Fruit fly (Drosophila melanogaster): ENCODE data around the gene CtsL4.

Gene CtsL4

DNA sequence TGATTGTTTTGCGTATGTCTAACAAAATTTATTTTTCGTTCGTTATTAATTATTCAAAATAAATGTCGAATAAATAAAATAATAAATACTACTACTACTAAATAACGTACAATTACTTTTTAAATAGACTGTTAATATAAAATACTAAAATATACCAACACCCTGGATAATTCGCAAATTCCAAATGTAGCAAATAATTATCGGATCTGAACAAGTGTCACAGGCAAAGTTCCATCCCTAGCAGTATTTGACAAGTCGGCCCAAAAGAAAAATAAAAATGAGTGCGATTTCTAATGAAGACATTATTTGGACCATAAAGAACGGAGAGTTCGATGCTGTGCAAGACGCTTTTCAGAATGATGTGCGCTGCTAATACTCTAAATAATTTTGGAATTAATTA, 15.0 kb downstream of the CtsL4 start, which contains the start of gene CG31715 (continued):
- TF ChIP-seq salr (GFP tag; optimal IDR thresholded peaks at IDR 0.05) = no peak
- TF ChIP-seq CG3919 (GFP tag; optimal IDR thresholded peaks at IDR 0.05) = no peak
- TF ChIP-seq pdm3 (GFP tag; optimal IDR thresholded peaks at IDR 0.05) = peak; percentile 23
- no peak for TF ChIP-seq CG8319 (GFP tag; optimal IDR thresholded peaks at IDR 0.05)
- no peak for TF ChIP-seq CG9139 (GFP tag; optimal IDR thresholded peaks at IDR 0.05)
- no peak for TF ChIP-seq fd59A (GFP tag; optimal IDR thresholded peaks at IDR 0.05)
- TF ChIP-seq CG11762 (GFP tag; optimal IDR thresholded peaks at IDR 0.05; ENCODE audit: insufficient read depth) = no peak
- no peak for TF ChIP-seq CG32006 (GFP tag; optimal IDR thresholded peaks at IDR 0.05)
- TF ChIP-seq CG11902 (GFP tag; optimal IDR thresholded peaks at IDR 0.05) = no peak
- no peak for TF ChIP-seq Gug (GFP tag; IDR thresholded peaks at IDR 0.05)
- no peak for TF ChIP-seq fd85E (GFP tag; optimal IDR thresholded peaks at IDR 0.05)
- TF ChIP-seq eg (GFP tag; IDR thresholded peaks at IDR 0.05) = no peak
- TF ChIP-seq CG3032 (tag; optimal IDR thresholded peaks at IDR 0.05) = no peak
- TF ChIP-seq Hr39 (GFP tag; optimal IDR thresholded peaks at IDR 0.05) = no peak
- TF ChIP-seq Lpt (GFP tag; optimal IDR thresholded peaks at IDR 0.05) = no peak
- TF ChIP-seq acj6 (GFP tag; optimal IDR thresholded peaks at IDR 0.05) = peak; percentile 3
- no peak for TF ChIP-seq CG8119 (GFP tag; IDR thresholded peaks at IDR 0.05)
- no peak for TF ChIP-seq lz (GFP tag; optimal IDR thresholded peaks at IDR 0.05)
- no peak for TF ChIP-seq OdsH (GFP tag; optimal IDR thresholded peaks at IDR 0.05)
- TF ChIP-seq Ets96B (tag; optimal IDR thresholded peaks at IDR 0.05) = peak; percentile 26
- TF ChIP-seq fkh (GFP tag; optimal IDR thresholded peaks at IDR 0.05) = no peak
- TF ChIP-seq Eip93F (GFP tag; optimal IDR thresholded peaks at IDR 0.05) = peak; percentile 17
- TF ChIP-seq topi (GFP tag; optimal IDR thresholded peaks at IDR 0.05) = no peak
- TF ChIP-seq esn (GFP tag; optimal IDR thresholded peaks at IDR 0.05) = peak; percentile 29
- TF ChIP-seq Met (GFP tag; optimal IDR thresholded peaks at IDR 0.05) = peak; percentile 13
- peak; percentile 50 for TF ChIP-seq Sox102F (GFP tag; optimal IDR thresholded peaks at IDR 0.05)
- peak; percentile 16 for TF ChIP-seq Hr4 (GFP tag; optimal IDR thresholded peaks at IDR 0.05)
- peak; percentile 95 for TF ChIP-seq achi (GFP tag; optimal IDR thresholded peaks at IDR 0.05)
- no peak for TF ChIP-seq CG6854 (GFP tag; optimal IDR thresholded peaks at IDR 0.05)
- no peak for TF ChIP-seq CG7368 (GFP tag; optimal IDR thresholded peaks at IDR 0.05)
- TF ChIP-seq CG10669 (GFP tag; optimal IDR thresholded peaks at IDR 0.05) = no peak
- TF ChIP-seq spab (GFP tag; optimal IDR thresholded peaks at IDR 0.05) = no peak

DNA sequence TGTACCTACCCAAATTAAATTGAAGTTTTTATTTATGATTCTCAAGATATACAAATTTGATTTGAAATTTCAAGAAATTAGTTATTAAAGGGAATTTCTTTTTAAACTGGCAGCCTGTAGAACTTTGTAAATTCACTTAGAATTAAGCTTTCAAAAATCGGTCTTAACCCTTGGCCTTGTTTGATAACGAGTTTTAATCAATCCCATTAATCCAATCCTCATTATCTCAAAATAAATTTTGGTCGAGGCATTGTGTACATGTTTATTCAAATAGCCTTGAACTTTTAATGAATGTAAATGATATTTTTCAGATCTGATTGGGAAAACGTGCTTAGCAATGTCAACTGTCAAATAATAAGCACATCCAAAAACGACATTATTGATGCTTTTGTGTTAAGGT, 16.6 kb downstream of the CtsL4 start:
- no peak for TF ChIP-seq spab (GFP tag; optimal IDR thresholded peaks at IDR 0.05)
- no peak for TF ChIP-seq CG8319 (GFP tag; optimal IDR thresholded peaks at IDR 0.05)
- TF ChIP-seq acj6 (GFP tag; optimal IDR thresholded peaks at IDR 0.05) = no peak
- peak; percentile 71 for TF ChIP-seq svp (GFP tag)
- TF ChIP-seq Eip78C (GFP tag) = peak; percentile 24
- no peak for TF ChIP-seq CG11294 (GFP tag; IDR thresholded peaks at IDR 0.05)

DNA sequence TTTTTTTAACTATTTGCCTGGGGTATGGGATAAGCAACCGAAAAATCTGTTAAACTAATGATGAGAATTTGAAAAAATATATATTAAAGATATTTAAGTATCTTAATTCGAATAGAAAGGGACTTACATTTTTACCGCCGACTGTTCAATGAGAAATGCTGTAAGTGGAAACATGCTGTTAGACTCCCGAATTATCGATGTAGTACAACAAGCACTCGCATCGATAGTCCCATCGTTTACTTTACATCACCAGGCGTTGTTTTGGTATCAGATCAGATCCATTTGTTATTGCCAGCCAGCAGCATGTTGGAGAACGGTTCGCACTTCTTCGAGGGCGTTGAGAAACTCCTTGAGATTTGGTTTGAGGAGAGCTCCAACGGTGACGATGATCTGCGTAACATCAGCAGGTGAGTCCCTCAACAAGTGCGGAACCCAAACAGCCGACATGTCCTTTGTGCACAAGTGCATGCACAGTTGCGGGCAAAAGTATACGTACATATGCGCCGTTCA, 17.1 kb downstream of the CtsL4 start, which contains the start of gene SamDC:
TSS of gene SamDC (plus strand) at position 246 of the 510 bp plus-strand sequence.
- TF ChIP-seq CG10669 (GFP tag; optimal IDR thresholded peaks at IDR 0.05) = no peak
- TF ChIP-seq acj6 (GFP tag; optimal IDR thresholded peaks at IDR 0.05) = peak; percentile 30
- no peak for TF ChIP-seq CG8319 (GFP tag; optimal IDR thresholded peaks at IDR 0.05)
- TF ChIP-seq CG16779 (tag; optimal IDR thresholded peaks at IDR 0.05) = no peak
- TF ChIP-seq Ets96B (tag; optimal IDR thresholded peaks at IDR 0.05) = no peak
- peak; percentile 73 for TF ChIP-seq Eip78C (GFP tag)
- peak; percentile 8 for TF ChIP-seq Sox102F (GFP tag; optimal IDR thresholded peaks at IDR 0.05)
- TF ChIP-seq Smox (GFP tag; optimal IDR thresholded peaks at IDR 0.05) = peak; percentile 25
- TF ChIP-seq CG6854 (GFP tag; optimal IDR thresholded peaks at IDR 0.05) = peak; percentile 19
- no peak for TF ChIP-seq CG34406 (GFP tag; optimal IDR thresholded peaks at IDR 0.05)
- TF ChIP-seq lz (GFP tag; optimal IDR thresholded peaks at IDR 0.05) = peak; percentile 15
- TF ChIP-seq net (GFP tag; optimal IDR thresholded peaks at IDR 0.05) = peak; percentile 13
- TF ChIP-seq CG7368 (GFP tag; optimal IDR thresholded peaks at IDR 0.05) = no peak
- no peak for TF ChIP-seq CG8119 (GFP tag; IDR thresholded peaks at IDR 0.05)
- peak; percentile 45 for TF ChIP-seq CG10631 (GFP tag; optimal IDR thresholded peaks at IDR 0.05)
- peak in 1 of 2 experiments; percentile 33 for TF ChIP-seq salr (GFP tag; optimal IDR thresholded peaks at IDR 0.05)
- peak; percentile 1 for TF ChIP-seq achi (GFP tag; optimal IDR thresholded peaks at IDR 0.05)
- no peak for TF ChIP-seq CG9139 (GFP tag; optimal IDR thresholded peaks at IDR 0.05)
- TF ChIP-seq spab (GFP tag; optimal IDR thresholded peaks at IDR 0.05) = no peak
- no peak for TF ChIP-seq CG6792 (GFP tag; optimal IDR thresholded peaks at IDR 0.05)
- TF ChIP-seq Lpt (GFP tag; optimal IDR thresholded peaks at IDR 0.05) = peak; percentile 16
- TF ChIP-seq vri (GFP tag; optimal IDR thresholded peaks at IDR 0.05) = peak; percentile 44
- TF ChIP-seq CG4318 (GFP tag; optimal IDR thresholded peaks at IDR 0.05) = no peak
- TF ChIP-seq CG3032 (tag; optimal IDR thresholded peaks at IDR 0.05) = peak; percentile 38
- TF ChIP-seq Sox14 (GFP tag; optimal IDR thresholded peaks at IDR 0.05) = peak; percentile 58
- TF ChIP-seq esn (GFP tag; optimal IDR thresholded peaks at IDR 0.05) = peak; percentile 53
- TF ChIP-seq cyc (GFP tag; optimal IDR thresholded peaks at IDR 0.05) = peak; percentile 1
- TF ChIP-seq eg (GFP tag; IDR thresholded peaks at IDR 0.05) = no peak
- TF ChIP-seq OdsH (GFP tag; optimal IDR thresholded peaks at IDR 0.05) = peak; percentile 31
- TF ChIP-seq CG11902 (GFP tag; optimal IDR thresholded peaks at IDR 0.05) = no peak
- peak; percentile 28 for TF ChIP-seq Hr4 (GFP tag; optimal IDR thresholded peaks at IDR 0.05)
- peak; percentile 18 for TF ChIP-seq Met (GFP tag; optimal IDR thresholded peaks at IDR 0.05)
- TF ChIP-seq CG3919 (GFP tag; optimal IDR thresholded peaks at IDR 0.05) = peak; percentile 21
- TF ChIP-seq CG11294 (GFP tag; IDR thresholded peaks at IDR 0.05) = no peak

Data from whole organism, prepupa.